Worm (Caenorhabditis elegans): ENCODE data around the gene rom-4.

ce11 chrIV:16946746-16947145 lies 48.9 kb upstream of the rom-4 start, which contains the start of the genes Y116A8C.9 and arf-6:
- TF ChIP-seq nhr-179 (tag; optimal IDR thresholded peaks at IDR 0.05) (no peak), xnd-1 (tag; optimal IDR thresholded peaks at IDR 0.05) (no peak), hlh-12 (tag; optimal IDR thresholded peaks at IDR 0.05) (no peak), B0336.3 (GFP tag; IDR thresholded peaks at IDR 0.05) (no peak), Y79H2A.3 (GFP tag; conservative IDR thresholded peaks at IDR 0.05) (no peak), ceh-100 (GFP tag; IDR thresholded peaks at IDR 0.05) (peak; percentile 87), sdz-38 (tag; optimal IDR thresholded peaks at IDR 0.05) (no peak), pha-4 (tag; optimal IDR thresholded peaks at IDR 0.05) (no peak), zfh-2 (GFP tag; conservative IDR thresholded peaks at IDR 0.05) (no peak), B0261.1 (tag; optimal IDR thresholded peaks at IDR 0.05) (no peak), efl-1 (GFP tag; optimal IDR thresholded peaks at IDR 0.05) (no peak), ztf-6 (GFP tag; IDR thresholded peaks at IDR 0.05) (no peak), sptf-2 (GFP tag; optimal IDR thresholded peaks at IDR 0.05) (no peak), rec-8 (tag; optimal IDR thresholded peaks at IDR 0.05) (peak in 1 of 2 experiments; percentile 1)
